Worm (Caenorhabditis elegans) whole organism, young adult: Measurements from ENCODE around the gene cyp-33C9.

ENCODE experiments used
- B0261.1 ChIP-seq: sonication (generic microtip); optimal IDR thresholded peaks from 2 replicates; lab custom pipeline; 2016; ENCODE audit warnings: mild to moderate bottlenecking, missing genetic modification characterization, moderate library complexity, missing compliant biosample characterization
- B0336.3 ChIP-seq: fragments of 200-800 bp; sonication (Bioruptor generic); IDR thresholded peaks from 2 replicates; pipeline ENCODE4 v1.3.6; 2022; ENCODE audit warnings: missing genetic modification characterization, missing compliant biosample characterization
- F10E7.11 ChIP-seq: sonication (generic microtip); optimal IDR thresholded peaks from 2 replicates; lab custom pipeline; 2017; ENCODE audit warnings: mild to moderate bottlenecking, missing genetic modification characterization, moderate library complexity, missing compliant biosample characterization
- F22D6.2 ChIP-seq: sonication (generic microtip); optimal IDR thresholded peaks from 2 replicates; lab custom pipeline; 2016; ENCODE audit warnings: mild to moderate bottlenecking, missing genetic modification characterization, missing compliant biosample characterization
- F49E8.2 ChIP-seq: sonication (generic microtip); optimal IDR thresholded peaks from 3 replicates; lab custom pipeline; 2017; ENCODE audit warnings: missing genetic modification characterization, mild to moderate bottlenecking, missing compliant biosample characterization, antibody characterized with exemption, moderate library complexity; ENCODE audit not compliant: insufficient read depth
- F52B5.7 ChIP-seq: sonication (generic microtip); optimal IDR thresholded peaks from 2 replicates; lab custom pipeline; 2016; ENCODE audit warnings: mild to moderate bottlenecking, missing genetic modification characterization, missing compliant biosample characterization
- F55B11.4 ChIP-seq: sonication (generic microtip); optimal IDR thresholded peaks from 2 replicates; lab custom pipeline; 2016; ENCODE audit warnings: missing compliant biosample characterization, missing genetic modification characterization, borderline replicate concordance; ENCODE audit not compliant: insufficient read depth
- Y53G8AR.9 ChIP-seq: fragments of 200-800 bp; sonication (Bioruptor generic); conservative IDR thresholded peaks from 2 replicates; pipeline ENCODE4 v1.3.6; 2022; ENCODE audit warnings: missing genetic modification reagents, missing genetic modification characterization, missing compliant biosample characterization
- Y56A3A.18 ChIP-seq: fragments of 200-800 bp; sonication (Bioruptor generic); IDR thresholded peaks from 2 replicates; pipeline ENCODE4 v1.3.6; 2022; ENCODE audit warnings: missing genetic modification reagents, missing genetic modification characterization, missing compliant biosample characterization
- Y67H2A.10 ChIP-seq: fragments of 200-800 bp; sonication (Bioruptor generic); conservative IDR thresholded peaks from 2 replicates; pipeline ENCODE4 v1.3.6; 2022; ENCODE audit warnings: missing genetic modification reagents, missing genetic modification characterization, missing compliant biosample characterization
- Y79H2A.3 ChIP-seq: fragments of 200-800 bp; sonication (Bioruptor generic); conservative IDR thresholded peaks from 2 replicates; pipeline ENCODE4 v1.3.6; 2022; ENCODE audit warnings: missing genetic modification reagents, missing genetic modification characterization, missing compliant biosample characterization
- aptf-3 ChIP-seq: fragments of 200-800 bp; sonication (Bioruptor generic); IDR thresholded peaks from 2 replicates; pipeline ENCODE4 v1.3.6; 2022; ENCODE audit warnings: missing genetic modification characterization, missing compliant biosample characterization
- atf-7 ChIP-seq: sonication (generic microtip); optimal IDR thresholded peaks from 2 replicates; lab custom pipeline; 2017; ENCODE audit warnings: mild to moderate bottlenecking, missing genetic modification characterization, missing compliant biosample characterization
- cebp-1 ChIP-seq, 2 experiments: fragments of 200-800 bp in 1 of 2; sonication (Bioruptor generic) in 1 of 2; sonication (generic microtip) in 1 of 2; IDR thresholded peaks in 1 of 2; optimal IDR thresholded peaks in 1 of 2; 2 replicates each; pipeline versions ENCODE4 v1.3.6 to Lab custom; 2017 to 2022; ENCODE audit warnings: missing compliant biosample characterization in 2 of 2, missing genetic modification characterization in 2 of 2, mild to moderate bottlenecking in 1 of 2, missing genetic modification reagents in 1 of 2, moderate library complexity in 1 of 2
- cebp-2 ChIP-seq: fragments of 200-800 bp; sonication (Bioruptor generic); IDR thresholded peaks from 2 replicates; pipeline ENCODE4 v1.3.6; 2022; ENCODE audit warnings: missing genetic modification characterization, missing compliant biosample characterization
- die-1 ChIP-seq: sonication (generic microtip); optimal IDR thresholded peaks from 2 replicates; lab custom pipeline; 2016; ENCODE audit warnings: missing genotype, mild to moderate bottlenecking, missing genetic modification characterization, missing compliant biosample characterization
- dpl-1 ChIP-seq: fragments of 150-350 bp; optimal IDR thresholded peaks from 2 replicates; lab custom pipeline; 2014; ENCODE audit warnings: missing biosample characterization, missing genetic modification reagents, missing genetic modification characterization
- egl-18 ChIP-seq: fragments of 200-800 bp; sonication (Bioruptor generic); IDR thresholded peaks from 2 replicates; pipeline ENCODE4 v1.3.6; 2022; ENCODE audit warnings: missing genetic modification reagents, missing genetic modification characterization, missing compliant biosample characterization
- ets-4 ChIP-seq: fragments of 200-800 bp; sonication (Bioruptor generic); optimal IDR thresholded peaks from 2 replicates; lab custom pipeline; 2018; ENCODE audit warnings: mild to moderate bottlenecking, missing genetic modification characterization, missing compliant biosample characterization
- him-1 ChIP-seq: sonication (generic microtip); optimal IDR thresholded peaks from 2 replicates; lab custom pipeline; 2016; ENCODE audit warnings: missing genotype, missing genetic modification reagents, missing genetic modification characterization, missing compliant biosample characterization
- hlh-12 ChIP-seq: sonication (generic microtip); optimal IDR thresholded peaks from 2 replicates; lab custom pipeline; 2016; ENCODE audit warnings: missing genetic modification characterization, missing compliant biosample characterization
- hlh-26 ChIP-seq: fragments of 200-800 bp; sonication (Bioruptor generic); conservative IDR thresholded peaks from 2 replicates; pipeline ENCODE4 v1.3.6; 2022; ENCODE audit warnings: missing genetic modification reagents, missing genetic modification characterization, missing compliant biosample characterization
- let-607 ChIP-seq, 2 experiments: fragments of 200-800 bp in 1 of 2; sonication (Bioruptor generic) in 1 of 2; sonication (generic microtip) in 1 of 2; optimal IDR thresholded peaks; 2 replicates each; lab custom pipeline; 2016 to 2018; ENCODE audit warnings: mild to moderate bottlenecking in 2 of 2, missing compliant biosample characterization in 2 of 2, missing genetic modification characterization in 2 of 2, moderate library complexity in 2 of 2, missing genotype in 1 of 2
- lir-1 ChIP-seq: fragments of 200-800 bp; sonication (Bioruptor generic); conservative IDR thresholded peaks from 2 replicates; pipeline ENCODE4 v1.3.6; 2022; ENCODE audit warnings: missing genetic modification reagents, missing genetic modification characterization, missing compliant biosample characterization
- madf-10 ChIP-seq: sonication (generic microtip); optimal IDR thresholded peaks from 2 replicates; lab custom pipeline; 2016; ENCODE audit warnings: mild to moderate bottlenecking, missing genetic modification characterization, missing compliant biosample characterization
- madf-3 ChIP-seq: fragments of 200-800 bp; sonication (Bioruptor generic); IDR thresholded peaks from 2 replicates; pipeline ENCODE4 v1.3.6; 2022; ENCODE audit warnings: missing genetic modification reagents, missing genetic modification characterization, missing compliant biosample characterization
- madf-6 ChIP-seq: fragments of 200-800 bp; sonication (Bioruptor generic); IDR thresholded peaks from 2 replicates; pipeline ENCODE4 v1.3.6; 2022; ENCODE audit warnings: missing genetic modification reagents, missing genetic modification characterization, missing compliant biosample characterization
- madf-8 ChIP-seq: fragments of 200-800 bp; sonication (Bioruptor generic); conservative IDR thresholded peaks from 2 replicates; pipeline ENCODE4 v1.3.6; 2022; ENCODE audit warnings: missing genetic modification reagents, missing genetic modification characterization, missing compliant biosample characterization
- nhr-90 ChIP-seq: sonication (generic microtip); optimal IDR thresholded peaks from 2 replicates; lab custom pipeline; 2016; ENCODE audit warnings: missing genotype, mild to moderate bottlenecking, missing genetic modification characterization, missing compliant biosample characterization
- rcor-1 ChIP-seq: fragments of 200-800 bp; sonication (Bioruptor generic); IDR thresholded peaks from 2 replicates; pipeline ENCODE4 v1.3.6; 2022; ENCODE audit warnings: missing genetic modification reagents, missing genetic modification characterization, missing compliant biosample characterization
- snpc-1.3 ChIP-seq: sonication (generic microtip); optimal IDR thresholded peaks from 2 replicates; lab custom pipeline; 2017; ENCODE audit warnings: missing genetic modification characterization, mild to moderate bottlenecking, missing compliant biosample characterization, antibody characterized with exemption, moderate library complexity, missing genotype, missing genetic modification reagents; ENCODE audit not compliant: insufficient read depth
- snpc-3.4 ChIP-seq: sonication (generic microtip); optimal IDR thresholded peaks from 2 replicates; lab custom pipeline; 2017; ENCODE audit warnings: missing genetic modification characterization, mild to moderate bottlenecking, missing compliant biosample characterization, antibody characterized with exemption, moderate library complexity, missing genotype, missing genetic modification reagents
- snpc-4 ChIP-seq, 5 experiments: fragments of 150-350 bp in 1 of 5; sonication (generic microtip) in 4 of 5; optimal IDR thresholded peaks; 2 replicates each; lab custom pipeline; 2014 to 2018; ENCODE audit warnings: missing genetic modification characterization in 5 of 5, missing biosample characterization in 3 of 5, antibody characterized with exemption in 2 of 5, mild to moderate bottlenecking in 2 of 5, missing compliant biosample characterization in 2 of 5, missing genotype in 2 of 5, moderate library complexity in 2 of 5, missing genetic modification reagents in 1 of 5
- tlf-1 ChIP-seq: fragments of 200-800 bp; sonication (Bioruptor generic); optimal IDR thresholded peaks from 2 replicates; lab custom pipeline; 2018; ENCODE audit warnings: mild to moderate bottlenecking, missing genetic modification characterization, missing compliant biosample characterization
- ztf-18 ChIP-seq: sonication (generic microtip); optimal IDR thresholded peaks from 2 replicates; lab custom pipeline; 2016; ENCODE audit warnings: missing genotype, mild to moderate bottlenecking, missing genetic modification characterization, missing compliant biosample characterization

Gene cyp-33C9

DNA sequence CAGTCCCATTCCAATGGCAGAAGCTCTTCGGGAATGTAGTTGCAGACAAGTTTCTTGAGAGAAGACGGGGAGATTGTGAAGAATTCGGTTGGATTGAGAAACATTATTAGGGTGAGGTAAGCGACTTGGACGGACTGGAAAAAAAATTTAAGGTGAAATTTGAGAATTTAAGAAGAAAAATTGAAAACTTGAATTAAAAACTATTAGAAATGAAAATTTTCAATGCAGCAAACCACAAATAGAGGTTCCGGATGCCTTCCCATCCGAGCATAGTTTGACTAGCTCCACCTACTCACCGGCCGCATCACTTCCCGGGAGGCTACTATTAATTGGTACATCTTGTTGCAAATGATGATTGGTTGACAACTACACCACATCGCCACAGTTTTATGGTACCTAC, 19.4 kb upstream of the cyp-33C9 start, which contains the start of gene Y73C8C.8:
Gene Y73C8C.8, minus strand, starts transcription at position 101 of the 400 bp plus-strand sequence.
- TF ChIP-seq cebp-1 (GFP tag; IDR thresholded peaks at IDR 0.05; lab: Robert Waterston, UW) (no peak), cebp-1 (tag; optimal IDR thresholded peaks at IDR 0.05; lab: Kevin White, UChicago) (no peak), F52B5.7 (no peak), cebp-2 (GFP tag; lab: Robert Waterston, UW) (no peak)
- TF ChIP-seq, all 124 proteins: peak for 0

DNA sequence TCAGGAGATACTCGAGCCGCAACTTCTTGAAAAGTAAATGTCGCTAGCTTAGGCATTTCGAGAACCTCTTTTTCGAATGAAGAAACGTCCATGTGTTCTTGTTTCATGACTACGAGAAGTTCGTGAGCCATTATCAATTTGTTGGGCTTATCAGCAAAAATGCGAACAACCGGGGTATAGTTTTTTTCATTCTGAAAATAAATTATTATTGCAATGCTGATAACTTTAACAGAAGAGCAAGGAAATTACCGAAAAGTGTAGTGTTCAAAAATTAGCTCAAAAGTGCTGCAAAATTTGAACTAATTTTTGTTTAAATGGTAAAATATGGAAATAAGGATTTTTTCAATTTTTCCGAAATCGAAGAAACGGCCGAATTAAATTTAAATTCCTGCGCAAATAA, 17.8 kb upstream of the cyp-33C9 start:
- TF ChIP-seq atf-7 (tag; lab: Kevin White, UChicago) = no peak
- TF ChIP-seq him-1 (tag; lab: Kevin White, UChicago) = no peak
- TF ChIP-seq madf-3 (GFP tag; lab: Robert Waterston, UW) = no peak
- TF ChIP-seq dpl-1 (GFP tag; lab: Kevin White, UChicago) = no peak
- no peak for TF ChIP-seq ztf-18
- no peak for TF ChIP-seq lir-1 (GFP tag; lab: Robert Waterston, UW)
- TF ChIP-seq snpc-1.3 (tag; lab: Kevin White, UChicago) = no peak
- no peak for TF ChIP-seq tlf-1 (GFP tag; lab: Kevin White, UChicago)
- no peak for TF ChIP-seq madf-8 (GFP tag; lab: Robert Waterston, UW)
- TF ChIP-seq F22D6.2 = no peak
- no peak for TF ChIP-seq egl-18 (GFP tag; lab: Robert Waterston, UW)
- no peak for TF ChIP-seq hlh-26 (GFP tag; lab: Robert Waterston, UW)
- TF ChIP-seq madf-10 (tag; lab: Kevin White, UChicago) = no peak
- TF ChIP-seq F10E7.11 (tag; lab: Kevin White, UChicago) = no peak
- TF ChIP-seq snpc-3.4 (tag; lab: Kevin White, UChicago) = no peak
- TF ChIP-seq, all 124 proteins: peak for 0

DNA sequence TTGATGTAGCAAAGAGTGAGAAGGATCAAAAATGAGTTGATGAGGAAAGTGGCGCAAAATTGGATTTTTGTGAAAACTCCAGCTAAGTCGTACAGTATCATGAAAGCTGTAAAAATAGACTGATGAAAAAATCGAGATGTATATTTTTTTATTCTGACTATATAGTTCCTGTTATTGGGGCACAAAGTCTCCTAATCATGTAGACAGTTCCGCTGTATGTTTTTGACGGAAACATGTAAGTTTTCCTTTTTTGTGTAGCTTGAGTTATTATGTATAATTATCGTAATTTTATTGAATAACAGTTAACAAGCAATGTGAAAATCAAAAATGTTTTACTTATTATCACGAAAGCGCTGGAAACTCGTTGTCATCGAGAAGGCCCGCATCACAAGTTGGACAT, 13.1 kb upstream of the cyp-33C9 start, which contains the start of gene str-68:
Gene str-68, minus strand, starts transcription at position 101 of the 400 bp plus-strand sequence.
- no peak for TF ChIP-seq Y79H2A.3 (GFP tag; lab: Robert Waterston, UW)
- TF ChIP-seq atf-7 (tag; lab: Kevin White, UChicago) = no peak
- TF ChIP-seq nhr-90 (tag; lab: Kevin White, UChicago) = no peak
- no peak for TF ChIP-seq Y67H2A.10 (GFP tag; lab: Robert Waterston, UW)
- no peak for TF ChIP-seq F49E8.2
- TF ChIP-seq Y53G8AR.9 (GFP tag; lab: Robert Waterston, UW) = no peak
- no peak for TF ChIP-seq hlh-12 (tag; lab: Kevin White, UChicago)
- TF ChIP-seq B0261.1 (tag; lab: Kevin White, UChicago) = no peak
- TF ChIP-seq die-1 = no peak
- no peak for TF ChIP-seq F55B11.4 (tag; lab: Kevin White, UChicago)
- TF ChIP-seq B0336.3 (GFP tag; lab: Robert Waterston, UW) = no peak
- TF ChIP-seq Y56A3A.18 (GFP tag; lab: Robert Waterston, UW) = no peak
- TF ChIP-seq snpc-4 (GFP tag; optimal IDR thresholded peaks at IDR 0.05; lab: Kevin White, UChicago) = no peak
- TF ChIP-seq snpc-4 (tag; optimal IDR thresholded peaks at IDR 0.05; lab: Kevin White, UChicago) = no peak
- TF ChIP-seq madf-6 (GFP tag; lab: Robert Waterston, UW) = no peak
- TF ChIP-seq aptf-3 (GFP tag; lab: Robert Waterston, UW) = no peak
- no peak for TF ChIP-seq ets-4 (GFP tag; lab: Kevin White, UChicago)
- no peak for TF ChIP-seq madf-8 (GFP tag; lab: Robert Waterston, UW)
- no peak for TF ChIP-seq rcor-1 (GFP tag; lab: Robert Waterston, UW)
- TF ChIP-seq let-607 (tag; optimal IDR thresholded peaks at IDR 0.05; lab: Kevin White, UChicago) = no peak
